Fruit fly (Drosophila melanogaster): ENCODE measurements around the gene mri.

Gene mri

dm6 chr3L:246644-247199 lies 46.7 kb downstream of the mri start:
- no peak for TF ChIP-seq Myc (optimal IDR thresholded peaks at IDR 0.05)
- TF ChIP-seq psq (optimal IDR thresholded peaks at IDR 0.05): no peak
- TF ChIP-seq h (optimal IDR thresholded peaks at IDR 0.05): no peak
- TF ChIP-seq Sin3A (optimal IDR thresholded peaks at IDR 0.05): no peak
- TF ChIP-seq ttk (optimal IDR thresholded peaks at IDR 0.05): no peak
- TF ChIP-seq insv (optimal IDR thresholded peaks at IDR 0.05): no peak

dm6 chr3L:247482-248225 lies 47.7 kb downstream of the mri start, which contains the start of gene mthl14:
mthl14 (plus strand) TSS chr3L:247491.
- TF ChIP-seq ttk (optimal IDR thresholded peaks at IDR 0.05) (no peak), h (optimal IDR thresholded peaks at IDR 0.05) (no peak), insv (optimal IDR thresholded peaks at IDR 0.05) (no peak), Sin3A (optimal IDR thresholded peaks at IDR 0.05) (no peak), psq (optimal IDR thresholded peaks at IDR 0.05) (no peak), Myc (optimal IDR thresholded peaks at IDR 0.05) (no peak)

dm6 chr3L:248226-248758 lies 48.3 kb downstream of the mri start:
- TF ChIP-seq psq (optimal IDR thresholded peaks at IDR 0.05) (no peak), ttk (optimal IDR thresholded peaks at IDR 0.05) (no peak), Sin3A (optimal IDR thresholded peaks at IDR 0.05) (no peak), insv (optimal IDR thresholded peaks at IDR 0.05) (no peak), h (optimal IDR thresholded peaks at IDR 0.05) (no peak), Myc (optimal IDR thresholded peaks at IDR 0.05) (no peak)

Measured in Kc167 (cell line).